Worm (Caenorhabditis elegans) whole organism, midembryonic: ENCODE results near the gene sos-1.

Experiments used
- T22C8.4 ChIP-seq: fragments of 200-800 bp; sonication (Bioruptor generic); IDR thresholded peaks from 2 replicates; pipeline ENCODE4 v1.3.6; 2022; ENCODE audit warnings: missing genetic modification characterization, missing compliant biosample characterization
- flt-1 ChIP-seq: fragments of 200-800 bp; sonication (Bioruptor generic); IDR thresholded peaks from 2 replicates; pipeline ENCODE4 v1.3.6; 2022; ENCODE audit warnings: missing genetic modification characterization, missing compliant biosample characterization
- klf-2 ChIP-seq: fragments of 200-800 bp; sonication (Bioruptor generic); conservative IDR thresholded peaks from 2 replicates; pipeline ENCODE4 v1.3.6; 2022; ENCODE audit warnings: missing genetic modification reagents, missing genetic modification characterization, missing compliant biosample characterization

ce11 chrV:4471065-4471464 is 78.0 kb downstream of the sos-1 start, which contains the start of gene T08H10.3:
- TF ChIP-seq klf-2 (GFP tag; lab: Robert Waterston, UW) (no peak), flt-1 (GFP tag; lab: Robert Waterston, UW) (no peak), T22C8.4 (GFP tag; lab: Robert Waterston, UW) (no peak)
